Worm (Caenorhabditis elegans) whole organism, midembryonic: ENCODE measurements around the gene tsen-2.
A peak's percentile ranks its signal among the peaks of the same experiment; 100 is the strongest.

Source experiments
- T22C8.4 ChIP-seq: fragments of 200-800 bp; sonication (Bioruptor generic); IDR thresholded peaks from 2 replicates; pipeline ENCODE4 v1.3.6; 2022; ENCODE audit warnings: missing genetic modification characterization, missing compliant biosample characterization
- cog-1 ChIP-seq: sonication (generic microtip); optimal IDR thresholded peaks from 2 replicates; lab custom pipeline; 2016; ENCODE audit warnings: missing genetic modification characterization, missing compliant biosample characterization
- flt-1 ChIP-seq: fragments of 200-800 bp; sonication (Bioruptor generic); IDR thresholded peaks from 2 replicates; pipeline ENCODE4 v1.3.6; 2022; ENCODE audit warnings: missing genetic modification characterization, missing compliant biosample characterization
- klf-2 ChIP-seq: fragments of 200-800 bp; sonication (Bioruptor generic); conservative IDR thresholded peaks from 2 replicates; pipeline ENCODE4 v1.3.6; 2022; ENCODE audit warnings: missing genetic modification reagents, missing genetic modification characterization, missing compliant biosample characterization
- med-1 ChIP-seq: sonication (generic microtip); optimal IDR thresholded peaks from 2 replicates; lab custom pipeline; 2017; ENCODE audit warnings: missing genetic modification characterization, mild to moderate bottlenecking, missing compliant biosample characterization, antibody characterized with exemption, missing genetic modification reagents; ENCODE audit not compliant: insufficient read depth
- ref-1 ChIP-seq: fragments of 200-800 bp; sonication (Bioruptor generic); conservative IDR thresholded peaks from 2 replicates; pipeline ENCODE4 v1.3.6; 2022; ENCODE audit warnings: missing genetic modification reagents, missing genetic modification characterization, missing compliant biosample characterization
- tab-1 ChIP-seq: fragments of 200-800 bp; sonication (Bioruptor generic); IDR thresholded peaks from 2 replicates; pipeline ENCODE4 v1.3.6; 2022; ENCODE audit warnings: missing genetic modification characterization, missing compliant biosample characterization
- ztf-23 ChIP-seq: fragments of 200-800 bp; sonication (Bioruptor generic); IDR thresholded peaks from 2 replicates; pipeline ENCODE4 v1.3.6; 2022; ENCODE audit warnings: missing genetic modification reagents, missing genetic modification characterization, missing compliant biosample characterization
- ztf-29 ChIP-seq: fragments of 200-800 bp; sonication (Bioruptor generic); IDR thresholded peaks from 2 replicates; pipeline ENCODE4 v1.3.6; 2022; ENCODE audit warnings: missing genetic modification reagents, missing genetic modification characterization, missing compliant biosample characterization

The tsen-2 gene

ce11 chrIII:11847658-11848202, 50.3 kb downstream of the tsen-2 start, which contains the start of gene mif-1:
Gene mif-1 (plus strand): TSS chrIII:11848152.
- TF ChIP-seq cog-1 (tag; lab: Kevin White, UChicago): no peak
- no peak for TF ChIP-seq T22C8.4 (GFP tag; lab: Robert Waterston, UW)
- TF ChIP-seq klf-2 (GFP tag; lab: Robert Waterston, UW): no peak
- no peak for TF ChIP-seq ref-1
- TF ChIP-seq flt-1: no peak
- TF ChIP-seq ztf-29: no peak
- TF ChIP-seq med-1 (GFP tag; lab: Kevin White, UChicago): no peak
- no peak for TF ChIP-seq tab-1
- no peak for TF ChIP-seq ztf-23 (GFP tag; lab: Robert Waterston, UW)

ce11 chrIII:11847014-11847413, 51.1 kb downstream of the tsen-2 start:
- TF ChIP-seq ztf-29 (no peak), ref-1 (no peak), T22C8.4 (GFP tag; lab: Robert Waterston, UW) (peak; percentile 64), cog-1 (tag; lab: Kevin White, UChicago) (no peak), tab-1 (no peak)

ce11 chrIII:11846365-11846764, 51.7 kb downstream of the tsen-2 start, which contains the start of gene ntl-3:
Gene ntl-3 (minus strand): TSS chrIII:11846465.
- TF ChIP-seq cog-1 (tag; lab: Kevin White, UChicago) (no peak), klf-2 (GFP tag; lab: Robert Waterston, UW) (no peak), ztf-23 (GFP tag; lab: Robert Waterston, UW) (no peak), T22C8.4 (GFP tag; lab: Robert Waterston, UW) (no peak), ztf-29 (no peak), ref-1 (no peak), tab-1 (no peak), med-1 (GFP tag; lab: Kevin White, UChicago) (no peak), flt-1 (no peak)
